Fruit fly (Drosophila melanogaster): Measurements from ENCODE around the gene CG3165.
A peak's percentile ranks its signal among the peaks of the same experiment; 100 is the strongest.

- peak; percentile 55; the same call in 2 of the 3 replicates for TF ChIP-seq fd96Ca (GFP tag; IDR thresholded peaks at IDR 0.05)
- no peak for TF ChIP-seq rn (GFP tag; IDR thresholded peaks at IDR 0.05)
- peak; percentile 41 for TF ChIP-seq CG8159 (tag; optimal IDR thresholded peaks at IDR 0.05)
- TF ChIP-seq EcR (GFP tag; optimal IDR thresholded peaks at IDR 0.05), result peak; percentile 61
- peak; percentile 11 for TF ChIP-seq Snoo (tag; optimal IDR thresholded peaks at IDR 0.05)
- TF ChIP-seq CG14655 (GFP tag; optimal IDR thresholded peaks at IDR 0.05), result no peak
- TF ChIP-seq CG13204 (GFP tag; optimal IDR thresholded peaks at IDR 0.05), result peak; percentile 33
- peak; percentile 10 for TF ChIP-seq CG9948 (tag; optimal IDR thresholded peaks at IDR 0.05)
- TF ChIP-seq gl (tag; optimal IDR thresholded peaks at IDR 0.05), result peak; percentile 3
- TF ChIP-seq CG32121 (GFP tag; IDR thresholded peaks at IDR 0.05), result no peak
- peak; percentile 4 for TF ChIP-seq Pif1B (GFP tag; optimal IDR thresholded peaks at IDR 0.05)
- peak; percentile 25 for TF ChIP-seq CG34367 (tag; optimal IDR thresholded peaks at IDR 0.05)
- no peak for TF ChIP-seq D1 (tag; optimal IDR thresholded peaks at IDR 0.05)
- no peak for TF ChIP-seq CG10348 (GFP tag; IDR thresholded peaks at IDR 0.05)
Observed at dm6 chr2L:3004601-3005000, 27.7 kb downstream of the CG3165 start.
